Worm (Caenorhabditis elegans) whole organism, early embryonic: ENCODE data around the gene srv-1.

ENCODE experiments used
- F13C5.2 ChIP-seq: sonication (generic microtip); optimal IDR thresholded peaks from 2 replicates; lab custom pipeline; 2017; ENCODE audit warnings: mild to moderate bottlenecking, missing genetic modification characterization, inconsistent platforms, missing compliant biosample characterization
- ama-1 ChIP-seq: fragments of 150-350 bp; optimal IDR thresholded peaks from 2 replicates; lab custom pipeline; 2014
- ets-7 ChIP-seq: sonication (generic microtip); optimal IDR thresholded peaks from 2 replicates; lab custom pipeline; 2016; ENCODE audit warnings: missing genotype, missing genetic modification characterization, missing compliant biosample characterization
- scrt-1 ChIP-seq: fragments of 200-800 bp; sonication (Bioruptor generic); IDR thresholded peaks from 2 replicates; pipeline ENCODE4 v1.3.6; 2022; ENCODE audit warnings: missing genetic modification characterization, missing compliant biosample characterization
- tbx-37 ChIP-seq: fragments of 200-800 bp; sonication (Bioruptor generic); conservative IDR thresholded peaks from 2 replicates; pipeline ENCODE4 v1.3.6; 2022; ENCODE audit warnings: missing genetic modification reagents, missing genetic modification characterization, missing compliant biosample characterization

DNA sequence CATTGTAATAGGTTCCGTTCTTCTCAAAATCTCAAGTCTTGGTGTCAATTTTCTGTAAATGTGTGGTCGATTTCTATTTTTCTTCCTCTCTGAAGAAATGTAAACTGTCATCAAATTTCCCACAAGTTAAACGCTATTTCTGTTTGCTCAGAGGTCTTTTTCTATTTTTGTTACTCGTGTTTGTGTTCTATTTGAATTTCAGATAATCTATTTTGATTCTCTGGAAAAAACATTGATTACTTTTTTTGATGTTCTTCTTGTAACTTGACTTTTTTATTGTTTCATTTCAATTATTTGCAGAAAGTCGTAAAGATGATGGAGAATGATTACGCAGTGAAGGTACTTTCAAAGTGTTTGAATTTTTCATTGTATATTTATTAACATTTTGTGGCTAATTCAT lies 47.7 kb upstream of the srv-1 start, which contains the start of gene lim-8:
- TF ChIP-seq F13C5.2 (tag; lab: Kevin White, UChicago) (no peak), ama-1 (lab: Kevin White, UChicago) (no peak), scrt-1 (GFP tag; lab: Robert Waterston, UW) (no peak), tbx-37 (no peak), ets-7 (tag; lab: Kevin White, UChicago) (no peak)
